Fruit fly (Drosophila melanogaster): ENCODE measurements around the gene Sec61alpha.

The Sec61alpha gene

DNA sequence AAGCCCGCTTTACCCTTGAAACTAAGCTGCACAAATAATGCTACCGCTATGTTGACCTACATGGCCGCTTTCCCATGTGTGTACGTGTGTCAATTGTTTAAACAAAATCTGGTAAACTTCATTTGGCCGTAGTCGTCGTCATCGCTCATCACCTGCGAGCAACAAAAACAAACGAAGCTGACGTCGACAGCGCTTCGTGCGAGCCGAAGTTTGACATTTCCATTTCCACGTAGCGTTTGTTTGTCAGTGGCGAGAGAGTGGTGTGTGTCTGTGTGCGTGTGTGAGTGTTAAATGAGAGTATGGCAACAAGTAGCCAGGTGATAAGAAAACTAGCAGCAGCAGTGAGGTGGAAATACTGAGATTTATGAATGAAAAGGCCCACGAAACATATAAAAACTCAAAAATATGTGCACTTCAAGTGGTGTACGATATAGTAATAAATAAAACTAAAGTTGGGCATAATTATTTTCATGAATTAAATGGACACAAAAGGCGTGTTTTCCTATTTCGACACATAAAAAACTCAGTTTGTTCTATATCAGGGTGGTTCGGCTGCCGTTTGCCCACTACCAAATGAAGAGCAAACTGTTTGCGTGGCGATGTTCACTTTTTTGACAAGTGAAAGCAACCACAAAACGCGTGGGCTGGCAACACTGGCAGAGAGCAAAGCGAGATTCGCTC lies 1.0 kb downstream of the Sec61alpha start (continued):
- TF ChIP-seq salr (GFP tag; optimal IDR thresholded peaks at IDR 0.05) (no peak), CG8632 (GFP tag; optimal IDR thresholded peaks at IDR 0.05) (no peak), dsx (GFP tag; optimal IDR thresholded peaks at IDR 0.05; ENCODE audit: poor library complexity, severe bottlenecking) (peak; percentile 12), CG11762 (GFP tag; optimal IDR thresholded peaks at IDR 0.05; ENCODE audit: insufficient read depth) (no peak), vri (GFP tag; optimal IDR thresholded peaks at IDR 0.05) (peak; percentile 35), Eip75B (GFP tag; optimal IDR thresholded peaks at IDR 0.05) (no peak), Ets21C (GFP tag; optimal IDR thresholded peaks at IDR 0.05) (no peak), cyc (GFP tag; optimal IDR thresholded peaks at IDR 0.05) (no peak), net (GFP tag; optimal IDR thresholded peaks at IDR 0.05) (no peak), Hr38 (GFP tag; optimal IDR thresholded peaks at IDR 0.05) (no peak), CG11294 (GFP tag; IDR thresholded peaks at IDR 0.05) (no peak), Hr39 (GFP tag; optimal IDR thresholded peaks at IDR 0.05) (no peak), CG31627 (GFP tag; optimal IDR thresholded peaks at IDR 0.05) (no peak), dac (GFP tag; optimal IDR thresholded peaks at IDR 0.05) (no peak), acj6 (GFP tag; optimal IDR thresholded peaks at IDR 0.05) (peak; percentile 18), Ets96B (tag; optimal IDR thresholded peaks at IDR 0.05) (peak; percentile 7), Hr4 (GFP tag; optimal IDR thresholded peaks at IDR 0.05) (peak; percentile 36), OdsH (GFP tag; optimal IDR thresholded peaks at IDR 0.05) (no peak), CG10631 (GFP tag; optimal IDR thresholded peaks at IDR 0.05) (no peak)

DNA sequence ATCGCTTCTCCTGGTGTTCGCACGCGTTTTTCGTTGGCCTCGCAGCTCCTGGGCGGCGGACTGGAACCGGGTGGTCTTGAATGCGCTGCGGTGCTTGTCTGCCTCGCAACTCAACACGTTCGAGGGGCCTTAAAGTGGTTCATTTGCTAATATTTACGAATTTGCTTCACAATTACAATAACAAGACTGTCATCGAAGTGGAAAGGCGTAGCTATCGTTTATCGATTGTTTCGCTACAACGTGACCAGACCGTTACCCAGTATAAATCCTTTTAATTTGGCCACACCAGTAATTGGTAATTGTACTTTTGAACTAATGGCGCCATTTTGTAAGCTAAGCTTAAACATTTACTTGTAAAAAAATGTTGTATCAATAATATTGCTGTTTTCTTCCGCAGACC lies 3.6 kb downstream of the Sec61alpha start, which contains the start of gene CG9536:
TSS of gene CG9536 (minus strand) at position 223 of the 400 bp plus-strand sequence.
- TF ChIP-seq achi (GFP tag; optimal IDR thresholded peaks at IDR 0.05) = no peak
- TF ChIP-seq Sox15 (GFP tag; optimal IDR thresholded peaks at IDR 0.05) = no peak
- peak; percentile 7 for TF ChIP-seq fkh (GFP tag; optimal IDR thresholded peaks at IDR 0.05)
- no peak for TF ChIP-seq Eip78C (GFP tag)
- TF ChIP-seq Lpt (GFP tag; optimal IDR thresholded peaks at IDR 0.05) = no peak
- TF ChIP-seq CG1621 (tag; optimal IDR thresholded peaks at IDR 0.05) = no peak
- TF ChIP-seq CG6792 (GFP tag; optimal IDR thresholded peaks at IDR 0.05) = no peak
- TF ChIP-seq Met (GFP tag; optimal IDR thresholded peaks at IDR 0.05) = no peak
- TF ChIP-seq eg (GFP tag; IDR thresholded peaks at IDR 0.05) = no peak

DNA sequence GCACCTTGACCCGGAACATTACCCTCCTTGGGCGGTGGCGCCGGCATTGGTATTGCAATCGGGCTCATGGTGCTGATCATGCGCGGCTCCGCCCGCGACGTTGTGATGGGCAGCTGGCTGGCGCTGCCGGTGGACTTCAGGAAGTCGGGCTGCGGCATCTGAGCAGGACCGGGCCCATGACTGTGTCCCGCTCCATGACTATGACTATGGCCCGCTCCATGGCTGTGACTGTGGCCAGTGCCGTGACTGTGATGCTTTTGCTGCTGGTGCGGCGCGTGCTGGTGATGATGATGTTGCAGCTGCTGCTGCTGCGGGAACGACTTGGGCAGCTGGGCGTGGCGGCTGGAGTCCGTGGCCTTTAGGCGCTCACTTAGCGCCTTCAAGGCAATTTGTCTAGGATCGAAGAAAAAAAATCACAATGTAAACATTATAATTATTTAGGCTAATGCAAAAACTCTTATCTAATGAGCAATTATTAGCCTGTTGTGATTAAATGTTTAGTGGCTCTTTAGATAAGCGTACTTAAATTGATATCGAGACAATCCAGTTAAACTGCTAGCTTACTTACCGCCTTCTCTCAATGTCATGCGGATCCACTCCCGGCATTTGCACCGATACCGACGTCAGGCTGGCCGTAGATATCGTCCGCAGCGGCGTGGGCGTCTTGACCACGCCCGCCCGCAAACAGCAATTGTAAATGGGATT lies 5.3 kb downstream of the Sec61alpha start:
- TF ChIP-seq CG8119 (GFP tag; IDR thresholded peaks at IDR 0.05) (no peak), topi (GFP tag; optimal IDR thresholded peaks at IDR 0.05) (no peak), fd59A (GFP tag; optimal IDR thresholded peaks at IDR 0.05) (no peak), ss (GFP tag; optimal IDR thresholded peaks at IDR 0.05) (no peak)

DNA sequence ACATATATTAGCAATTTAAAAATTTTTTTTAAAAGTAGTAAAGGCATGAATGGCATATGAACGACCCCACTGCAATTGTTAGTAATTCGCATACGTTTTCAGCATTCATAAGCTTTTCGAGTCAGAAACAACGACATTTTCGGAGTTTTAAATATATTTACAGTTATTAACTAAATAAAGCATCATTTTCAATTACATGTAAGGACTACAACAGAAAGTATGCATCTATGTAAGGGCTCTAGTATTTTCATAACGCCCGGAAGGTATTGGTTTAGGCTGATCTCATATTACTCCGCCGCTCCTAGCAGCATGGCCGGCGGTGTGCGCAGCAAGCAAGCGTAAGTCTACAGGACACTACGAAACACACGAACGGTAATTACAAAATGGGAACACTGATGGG lies 6.1 kb downstream of the Sec61alpha start:
- TF ChIP-seq esn (GFP tag; optimal IDR thresholded peaks at IDR 0.05) (no peak), CG15336 (GFP tag; IDR thresholded peaks at IDR 0.05) (0 out of 2 replicates have a peak, but pooled peaks have one; percentile 12), Eip78C (GFP tag) (peak; percentile 56), Smox (GFP tag; optimal IDR thresholded peaks at IDR 0.05) (no peak)
